2 fruit fly cellular contexts compared by ENCODE assay signal in the genomic region with DNA sequence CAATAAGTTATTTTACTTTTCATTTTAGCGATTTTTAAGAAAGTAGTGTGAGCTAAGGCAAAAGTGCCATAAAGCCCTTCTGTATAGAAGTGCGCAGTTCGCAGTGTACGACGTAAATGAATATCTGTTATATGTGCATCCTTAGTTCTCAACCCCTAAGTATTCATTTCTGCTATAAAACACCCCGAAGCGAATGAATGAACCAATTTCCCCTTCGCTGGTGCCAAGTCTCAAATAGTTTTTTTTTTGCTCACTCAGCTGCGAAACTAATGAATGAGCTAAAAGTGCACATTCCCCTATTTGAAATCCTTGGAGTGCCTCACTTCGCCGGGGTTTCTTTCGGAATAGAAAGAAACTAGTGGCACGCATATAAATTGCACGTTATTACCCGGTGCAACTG.
TF ChIP-seq lines count a peak whose summit lies in the region.

No protein-coding gene starts in this region.

- TF ChIP-seq CTCF in whole organism, embryonic (GFP tag; optimal IDR thresholded peaks at IDR 0.05; lab: Kevin White, UChicago), result peak; percentile 62

TF ChIP-seq in whole organism, adult, 20 proteins besides CTCF, POLR2A, EP300 and RAD21:
- TF ChIP-seq Crg-1 (GFP tag; optimal IDR thresholded peaks at IDR 0.05; lab: Kevin White, UChicago) (no peak), CG33017 (tag; optimal IDR thresholded peaks at IDR 0.05; lab: Kevin White, UChicago) (no peak), CG1620 (GFP tag; optimal IDR thresholded peaks at IDR 0.05; lab: Kevin White, UChicago) (no peak), ovo (GFP tag; optimal IDR thresholded peaks at IDR 0.05; lab: Kevin White, UChicago) (no peak), pad (GFP tag; optimal IDR thresholded peaks at IDR 0.05; lab: Kevin White, UChicago) (peak; percentile 96), cic (GFP tag; optimal IDR thresholded peaks at IDR 0.05; lab: Kevin White, UChicago) (no peak), Mnt (GFP tag; optimal IDR thresholded peaks at IDR 0.05; lab: Kevin White, UChicago) (no peak)

TF ChIP-seq in whole organism, embryonic, 481 proteins besides CTCF, POLR2A, EP300 and RAD21:
- TF ChIP-seq CG7786 (GFP tag; optimal IDR thresholded peaks at IDR 0.05; lab: Kevin White, UChicago) (no peak), sqz (GFP tag; optimal IDR thresholded peaks at IDR 0.05; lab: Kevin White, UChicago) (peak; percentile 44), Nf-YC (tag; optimal IDR thresholded peaks at IDR 0.05; lab: Kevin White, UChicago) (no peak), CG7556 (GFP tag; optimal IDR thresholded peaks at IDR 0.05; lab: Kevin White, UChicago) (no peak), Dip2 (GFP tag; IDR thresholded peaks at IDR 0.05; lab: Robert Waterston, UW) (no peak), bcd (GFP tag; optimal IDR thresholded peaks at IDR 0.05; lab: Kevin White, UChicago) (no peak), sens (GFP tag; lab: Kevin White, UChicago) (peak; percentile 16), CG9609 (GFP tag; optimal IDR thresholded peaks at IDR 0.05; lab: Kevin White, UChicago) (no peak), Hmx (GFP tag; optimal IDR thresholded peaks at IDR 0.05; lab: Kevin White, UChicago) (no peak), CG7271 (tag; optimal IDR thresholded peaks at IDR 0.05; lab: Kevin White, UChicago) (no peak), CG10431 (GFP tag; optimal IDR thresholded peaks at IDR 0.05; lab: Kevin White, UChicago) (no peak), nau (GFP tag; optimal IDR thresholded peaks at IDR 0.05; lab: Kevin White, UChicago) (no peak), zf30C (GFP tag; optimal IDR thresholded peaks at IDR 0.05; lab: Kevin White, UChicago) (peak; percentile 20), pros (GFP tag; optimal IDR thresholded peaks at IDR 0.05; lab: Kevin White, UChicago) (peak; percentile 2), Sox102F (GFP tag; optimal IDR thresholded peaks at IDR 0.05; lab: Kevin White, UChicago) (no peak), CG12659 (GFP tag; optimal IDR thresholded peaks at IDR 0.05; lab: Kevin White, UChicago) (no peak), z (GFP tag; IDR thresholded peaks at IDR 0.05; lab: Robert Waterston, UW) (peak; percentile 87), pita (GFP tag; optimal IDR thresholded peaks at IDR 0.05; lab: Kevin White, UChicago) (peak; percentile 27), CG8388 (GFP tag; optimal IDR thresholded peaks at IDR 0.05; lab: Kevin White, UChicago) (no peak), sens-2 (GFP tag; IDR thresholded peaks at IDR 0.05; lab: Robert Waterston, UW) (no peak)
TF ChIP-seq in whole organism, embryonic: peak in this region for 6.
